Worm (Caenorhabditis elegans): Measurements from ENCODE around the gene F17E9.18.

ce11 chrIV:8378280-8378679, 31.3 kb upstream of the F17E9.18 start:
- TF ChIP-seq ama-1 (optimal IDR thresholded peaks at IDR 0.05) (no peak), ama-1 (GFP tag; optimal IDR thresholded peaks at IDR 0.05) (no peak), madf-6 (GFP tag; IDR thresholded peaks at IDR 0.05) (no peak), die-1 (tag; optimal IDR thresholded peaks at IDR 0.05) (no peak), rcor-1 (GFP tag; IDR thresholded peaks at IDR 0.05) (no peak), lin-54 (GFP tag; optimal IDR thresholded peaks at IDR 0.05) (no peak), F22D6.2 (tag; optimal IDR thresholded peaks at IDR 0.05) (no peak), ceh-40 (GFP tag; IDR thresholded peaks at IDR 0.05) (no peak), F52B5.7 (tag; optimal IDR thresholded peaks at IDR 0.05) (no peak), F57C9.4 (tag; optimal IDR thresholded peaks at IDR 0.05) (no peak), sdz-38 (tag; optimal IDR thresholded peaks at IDR 0.05) (no peak), sea-2 (GFP tag; IDR thresholded peaks at IDR 0.05) (no peak), snpc-4 (GFP tag; optimal IDR thresholded peaks at IDR 0.05) (no peak), snpc-4 (tag; optimal IDR thresholded peaks at IDR 0.05) (no peak), ZK185.1 (tag; optimal IDR thresholded peaks at IDR 0.05; ENCODE audit: poor library complexity, severe bottlenecking) (no peak), egl-18 (GFP tag; IDR thresholded peaks at IDR 0.05) (no peak)

All from whole organism, young adult.